Worm (Caenorhabditis elegans) whole organism, young adult: ENCODE results near the gene T01H10.11.

Source experiments
- B0336.3 ChIP-seq: fragments of 200-800 bp; sonication (Bioruptor generic); IDR thresholded peaks from 2 replicates; pipeline ENCODE4 v1.3.6; 2022; ENCODE audit warnings: missing genetic modification characterization, missing compliant biosample characterization
- C17E4.6 ChIP-seq: fragments of 200-800 bp; sonication (Bioruptor generic); IDR thresholded peaks from 2 replicates; pipeline ENCODE4 v1.3.6; 2022; ENCODE audit warnings: missing genetic modification reagents, missing genetic modification characterization, missing compliant biosample characterization
- F23B12.7 ChIP-seq: sonication (generic microtip); optimal IDR thresholded peaks from 2 replicates; lab custom pipeline; 2017; ENCODE audit warnings: missing genetic modification characterization, mild to moderate bottlenecking, missing compliant biosample characterization, antibody characterized with exemption, moderate library complexity; ENCODE audit not compliant: insufficient read depth
- F37B4.10 ChIP-seq: fragments of 200-800 bp; sonication (Bioruptor generic); IDR thresholded peaks from 2 replicates; pipeline ENCODE4 v1.3.6; 2022; ENCODE audit warnings: missing genetic modification characterization, missing compliant biosample characterization
- T07F8.4 ChIP-seq: sonication (generic microtip); optimal IDR thresholded peaks from 2 replicates; lab custom pipeline; 2016; ENCODE audit warnings: mild to moderate bottlenecking, missing genetic modification characterization, moderate library complexity, missing compliant biosample characterization
- aptf-3 ChIP-seq: fragments of 200-800 bp; sonication (Bioruptor generic); IDR thresholded peaks from 2 replicates; pipeline ENCODE4 v1.3.6; 2022; ENCODE audit warnings: missing genetic modification characterization, missing compliant biosample characterization
- atf-7 ChIP-seq: sonication (generic microtip); optimal IDR thresholded peaks from 2 replicates; lab custom pipeline; 2017; ENCODE audit warnings: mild to moderate bottlenecking, missing genetic modification characterization, missing compliant biosample characterization
- athp-1 ChIP-seq: sonication (generic microtip); optimal IDR thresholded peaks from 2 replicates; lab custom pipeline; 2017; ENCODE audit warnings: mild to moderate bottlenecking, missing genetic modification characterization, missing compliant biosample characterization
- cebp-1 ChIP-seq, 2 experiments: fragments of 200-800 bp in 1 of 2; sonication (Bioruptor generic) in 1 of 2; sonication (generic microtip) in 1 of 2; IDR thresholded peaks in 1 of 2; optimal IDR thresholded peaks in 1 of 2; 2 replicates each; pipeline versions ENCODE4 v1.3.6 to Lab custom; 2017 to 2022; ENCODE audit warnings: missing compliant biosample characterization in 2 of 2, missing genetic modification characterization in 2 of 2, mild to moderate bottlenecking in 1 of 2, missing genetic modification reagents in 1 of 2, moderate library complexity in 1 of 2
- ceh-58 ChIP-seq: fragments of 200-800 bp; sonication (Bioruptor generic); IDR thresholded peaks from 2 replicates; pipeline ENCODE4 v1.3.6; 2022; ENCODE audit warnings: missing genetic modification characterization, missing compliant biosample characterization
- ceh-79 ChIP-seq: sonication (generic microtip); optimal IDR thresholded peaks from 2 replicates; lab custom pipeline; 2017; ENCODE audit warnings: mild to moderate bottlenecking, missing genetic modification characterization, missing compliant biosample characterization
- chd-7 ChIP-seq: sonication (generic microtip); optimal IDR thresholded peaks from 2 replicates; lab custom pipeline; 2016; ENCODE audit warnings: mild to moderate bottlenecking, missing genetic modification characterization, moderate library complexity, missing compliant biosample characterization
- dox-1 ChIP-seq: fragments of 200-800 bp; sonication (Bioruptor generic); IDR thresholded peaks from 2 replicates; pipeline ENCODE4 v1.3.6; 2022; ENCODE audit warnings: missing genetic modification reagents, missing genetic modification characterization, missing compliant biosample characterization
- dpl-1 ChIP-seq: fragments of 150-350 bp; optimal IDR thresholded peaks from 2 replicates; lab custom pipeline; 2014; ENCODE audit warnings: missing biosample characterization, missing genetic modification reagents, missing genetic modification characterization
- ets-4 ChIP-seq: fragments of 200-800 bp; sonication (Bioruptor generic); optimal IDR thresholded peaks from 2 replicates; lab custom pipeline; 2018; ENCODE audit warnings: mild to moderate bottlenecking, missing genetic modification characterization, missing compliant biosample characterization
- hrde-1 ChIP-seq: sonication (generic microtip); optimal IDR thresholded peaks from 2 replicates; lab custom pipeline; 2016; ENCODE audit warnings: missing genetic modification characterization, mild to moderate bottlenecking, missing compliant biosample characterization, moderate library complexity, missing genotype, missing genetic modification reagents, borderline replicate concordance
- let-607 ChIP-seq, 2 experiments: fragments of 200-800 bp in 1 of 2; sonication (Bioruptor generic) in 1 of 2; sonication (generic microtip) in 1 of 2; optimal IDR thresholded peaks; 2 replicates each; lab custom pipeline; 2016 to 2018; ENCODE audit warnings: mild to moderate bottlenecking in 2 of 2, missing compliant biosample characterization in 2 of 2, missing genetic modification characterization in 2 of 2, moderate library complexity in 2 of 2, missing genotype in 1 of 2
- lin-40 ChIP-seq: sonication (generic microtip); optimal IDR thresholded peaks from 2 replicates; lab custom pipeline; 2016; ENCODE audit warnings: missing genetic modification characterization, mild to moderate bottlenecking, missing compliant biosample characterization, missing genotype, missing genetic modification reagents
- mcd-1 ChIP-seq: fragments of 200-800 bp; sonication (Bioruptor generic); IDR thresholded peaks from 2 replicates; pipeline ENCODE4 v1.3.6; 2022; ENCODE audit warnings: missing genetic modification reagents, missing genetic modification characterization, missing compliant biosample characterization
- mel-28 ChIP-seq: sonication (generic microtip); optimal IDR thresholded peaks from 2 replicates; lab custom pipeline; 2016; ENCODE audit warnings: borderline replicate concordance, mild to moderate bottlenecking, missing genetic modification characterization, missing compliant biosample characterization
- nfyb-1 ChIP-seq: fragments of 200-800 bp; sonication (Bioruptor generic); IDR thresholded peaks from 2 replicates; pipeline ENCODE4 v1.3.6; 2022; ENCODE audit warnings: missing genetic modification reagents, missing genetic modification characterization, missing compliant biosample characterization
- nhr-80 ChIP-seq: sonication (generic microtip); optimal IDR thresholded peaks from 2 replicates; lab custom pipeline; 2016; ENCODE audit warnings: missing genetic modification characterization, missing compliant biosample characterization
- nhr-90 ChIP-seq: sonication (generic microtip); optimal IDR thresholded peaks from 2 replicates; lab custom pipeline; 2016; ENCODE audit warnings: missing genotype, mild to moderate bottlenecking, missing genetic modification characterization, missing compliant biosample characterization
- rpc-1 ChIP-seq, 2 experiments: fragments of 150-350 bp in 1 of 2; sonication (generic microtip) in 1 of 2; optimal IDR thresholded peaks; 2 replicates each; lab custom pipeline; 2014 to 2018; ENCODE audit warnings: missing biosample characterization in 1 of 2, missing genetic modification characterization in 1 of 2, missing genetic modification reagents in 1 of 2, missing genotype in 1 of 2
- tbp1 ChIP-seq: fragments of 200-800 bp; sonication (Bioruptor generic); optimal IDR thresholded peaks from 2 replicates; lab custom pipeline; 2018; ENCODE audit warnings: mild to moderate bottlenecking, missing genetic modification characterization, missing compliant biosample characterization
- tbx-9 ChIP-seq: sonication (generic microtip); optimal IDR thresholded peaks from 2 replicates; lab custom pipeline; 2016; ENCODE audit warnings: borderline replicate concordance, missing genetic modification characterization, inconsistent platforms, missing compliant biosample characterization
- unc-62 ChIP-seq: fragments of 150-350 bp; optimal IDR thresholded peaks from 2 replicates; lab custom pipeline; 2014; ENCODE audit warnings: missing biosample characterization, missing genetic modification reagents, missing genetic modification characterization
- ztf-22 ChIP-seq: fragments of 200-800 bp; sonication (Bioruptor generic); optimal IDR thresholded peaks from 2 replicates; lab custom pipeline; 2018; ENCODE audit warnings: mild to moderate bottlenecking, missing genetic modification characterization, moderate library complexity, missing compliant biosample characterization
- ztf-25 ChIP-seq: fragments of 200-800 bp; sonication (Bioruptor generic); IDR thresholded peaks from 2 replicates; pipeline ENCODE4 v1.3.6; 2022; ENCODE audit warnings: missing genetic modification reagents, missing genetic modification characterization, missing compliant biosample characterization

The T01H10.11 gene

ce11 chrX:12172482-12173134 lies 49.4 kb downstream of the T01H10.11 start:
- peak; percentile 71 for TF ChIP-seq ets-4 (GFP tag; lab: Kevin White, UChicago)
- TF ChIP-seq nhr-90 (tag; lab: Kevin White, UChicago): peak; percentile 60
- TF ChIP-seq nhr-80: peak; percentile 98
- TF ChIP-seq nfyb-1 (GFP tag; lab: Robert Waterston, UW): peak; percentile 68
- TF ChIP-seq ztf-22 (GFP tag; lab: Kevin White, UChicago): peak; percentile 3
- TF ChIP-seq let-607 (tag; optimal IDR thresholded peaks at IDR 0.05; lab: Kevin White, UChicago): peak; percentile 43 to 56
- no peak for TF ChIP-seq mcd-1 (GFP tag; lab: Robert Waterston, UW)
- peak; percentile 31 for TF ChIP-seq chd-7 (tag; lab: Kevin White, UChicago)
- peak; percentile 56; the same call in 1 of the 2 replicates for TF ChIP-seq dox-1
- peak; percentile 14 for TF ChIP-seq tbp1 (GFP tag; lab: Kevin White, UChicago)
- TF ChIP-seq mel-28 (tag; lab: Kevin White, UChicago): no peak
- TF ChIP-seq rpc-1 (optimal IDR thresholded peaks at IDR 0.05; lab: Kevin White, UChicago): no peak
- no peak for TF ChIP-seq rpc-1 (tag; optimal IDR thresholded peaks at IDR 0.05; lab: Kevin White, UChicago)
- TF ChIP-seq lin-40 (tag; lab: Kevin White, UChicago): no peak
- TF ChIP-seq T07F8.4 (tag; lab: Kevin White, UChicago): no peak
- no peak for TF ChIP-seq ceh-79 (tag; lab: Kevin White, UChicago)
- peak; percentile 6 for TF ChIP-seq atf-7 (tag; lab: Kevin White, UChicago)
- peak; percentile 93 for TF ChIP-seq cebp-1 (GFP tag; IDR thresholded peaks at IDR 0.05; lab: Robert Waterston, UW)
- TF ChIP-seq cebp-1 (tag; optimal IDR thresholded peaks at IDR 0.05; lab: Kevin White, UChicago): peak; percentile 95
- TF ChIP-seq tbx-9 (tag; lab: Kevin White, UChicago): no peak
- TF ChIP-seq C17E4.6 (GFP tag; lab: Robert Waterston, UW): no peak
- peak; percentile 33; the same call in 1 of the 2 replicates for TF ChIP-seq B0336.3
- TF ChIP-seq dpl-1: no peak
- no peak for TF ChIP-seq aptf-3 (GFP tag; lab: Robert Waterston, UW)
- peak; percentile 96 for TF ChIP-seq unc-62
- no peak for TF ChIP-seq ztf-25 (GFP tag; lab: Robert Waterston, UW)
- TF ChIP-seq hrde-1 (tag; lab: Kevin White, UChicago): no peak
- no peak for TF ChIP-seq F23B12.7 (tag; lab: Kevin White, UChicago)
- TF ChIP-seq ceh-58 (GFP tag; lab: Robert Waterston, UW): no peak
- no peak for TF ChIP-seq F37B4.10 (GFP tag; lab: Robert Waterston, UW)
- no peak for TF ChIP-seq athp-1 (tag; lab: Kevin White, UChicago)
